Worm (Caenorhabditis elegans) whole organism, young adult: ENCODE results near the gene spat-1.

Experiments used
- D2030.7 ChIP-seq: fragments of 200-800 bp; sonication (Bioruptor generic); IDR thresholded peaks from 2 replicates; pipeline ENCODE4 v1.3.6; 2022; ENCODE audit warnings: missing genetic modification reagents, missing genetic modification characterization, missing compliant biosample characterization
- F10E7.11 ChIP-seq: sonication (generic microtip); optimal IDR thresholded peaks from 2 replicates; lab custom pipeline; 2017; ENCODE audit warnings: mild to moderate bottlenecking, missing genetic modification characterization, moderate library complexity, missing compliant biosample characterization
- F22D6.2 ChIP-seq: sonication (generic microtip); optimal IDR thresholded peaks from 2 replicates; lab custom pipeline; 2016; ENCODE audit warnings: mild to moderate bottlenecking, missing genetic modification characterization, missing compliant biosample characterization
- F23B12.7 ChIP-seq: sonication (generic microtip); optimal IDR thresholded peaks from 2 replicates; lab custom pipeline; 2017; ENCODE audit warnings: missing genetic modification characterization, mild to moderate bottlenecking, missing compliant biosample characterization, antibody characterized with exemption, moderate library complexity; ENCODE audit not compliant: insufficient read depth
- F33H1.4 ChIP-seq: fragments of 200-800 bp; sonication (Bioruptor generic); IDR thresholded peaks from 2 replicates; pipeline ENCODE4 v1.3.6; 2022; ENCODE audit warnings: missing genetic modification reagents, missing genetic modification characterization, missing compliant biosample characterization
- F37B4.10 ChIP-seq: fragments of 200-800 bp; sonication (Bioruptor generic); IDR thresholded peaks from 2 replicates; pipeline ENCODE4 v1.3.6; 2022; ENCODE audit warnings: missing genetic modification characterization, missing compliant biosample characterization
- F52B5.7 ChIP-seq: sonication (generic microtip); optimal IDR thresholded peaks from 2 replicates; lab custom pipeline; 2016; ENCODE audit warnings: mild to moderate bottlenecking, missing genetic modification characterization, missing compliant biosample characterization
- F57A8.1 ChIP-seq: fragments of 200-800 bp; sonication (Bioruptor generic); optimal IDR thresholded peaks from 2 replicates; lab custom pipeline; 2018; ENCODE audit warnings: mild to moderate bottlenecking, missing genetic modification characterization, moderate library complexity, missing compliant biosample characterization
- K12H6.12 ChIP-seq: fragments of 200-800 bp; sonication (Bioruptor generic); optimal IDR thresholded peaks from 2 replicates; lab custom pipeline; 2018; ENCODE audit warnings: mild to moderate bottlenecking, missing genetic modification characterization, missing compliant biosample characterization
- aptf-2 ChIP-seq: fragments of 200-800 bp; sonication (Bioruptor generic); conservative IDR thresholded peaks from 2 replicates; pipeline ENCODE4 v1.3.6; 2022; ENCODE audit warnings: missing genetic modification reagents, missing genetic modification characterization, missing compliant biosample characterization
- attf-3 ChIP-seq: fragments of 200-800 bp; sonication (Bioruptor generic); conservative IDR thresholded peaks from 2 replicates; pipeline ENCODE4 v1.3.6; 2022; ENCODE audit warnings: missing genetic modification reagents, missing genetic modification characterization, missing compliant biosample characterization
- cebp-1 ChIP-seq, 2 experiments: fragments of 200-800 bp in 1 of 2; sonication (Bioruptor generic) in 1 of 2; sonication (generic microtip) in 1 of 2; IDR thresholded peaks in 1 of 2; optimal IDR thresholded peaks in 1 of 2; 2 replicates each; pipeline versions ENCODE4 v1.3.6 to Lab custom; 2017 to 2022; ENCODE audit warnings: missing compliant biosample characterization in 2 of 2, missing genetic modification characterization in 2 of 2, mild to moderate bottlenecking in 1 of 2, missing genetic modification reagents in 1 of 2, moderate library complexity in 1 of 2
- ceh-91 ChIP-seq: fragments of 200-800 bp; sonication (Bioruptor generic); IDR thresholded peaks from 2 replicates; pipeline ENCODE4 v1.3.6; 2022; ENCODE audit warnings: missing genetic modification reagents, missing genetic modification characterization, missing compliant biosample characterization
- dox-1 ChIP-seq: fragments of 200-800 bp; sonication (Bioruptor generic); IDR thresholded peaks from 2 replicates; pipeline ENCODE4 v1.3.6; 2022; ENCODE audit warnings: missing genetic modification reagents, missing genetic modification characterization, missing compliant biosample characterization
- efl-1 ChIP-seq: fragments of 150-350 bp; optimal IDR thresholded peaks from 2 replicates; lab custom pipeline; 2014; ENCODE audit warnings: missing biosample characterization, missing genetic modification reagents, missing genetic modification characterization
- egrh-3 ChIP-seq: fragments of 200-800 bp; sonication (Bioruptor generic); IDR thresholded peaks from 2 replicates; pipeline ENCODE4 v1.3.6; 2022; ENCODE audit warnings: missing genetic modification reagents, missing genetic modification characterization, missing compliant biosample characterization
- gei-17 ChIP-seq: fragments of 200-800 bp; sonication (Bioruptor generic); optimal IDR thresholded peaks from 2 replicates; lab custom pipeline; 2018; ENCODE audit warnings: mild to moderate bottlenecking, missing genetic modification characterization, missing compliant biosample characterization
- hmg-1.2 ChIP-seq: fragments of 200-800 bp; sonication (Bioruptor generic); IDR thresholded peaks from 2 replicates; pipeline ENCODE4 v1.3.6; 2022; ENCODE audit warnings: missing genetic modification reagents, missing genetic modification characterization, missing compliant biosample characterization
- lsl-1 ChIP-seq: fragments of 200-800 bp; sonication (Bioruptor generic); optimal IDR thresholded peaks from 2 replicates; lab custom pipeline; 2018; ENCODE audit warnings: mild to moderate bottlenecking, missing genetic modification characterization, moderate library complexity, missing compliant biosample characterization
- madf-6 ChIP-seq: fragments of 200-800 bp; sonication (Bioruptor generic); IDR thresholded peaks from 2 replicates; pipeline ENCODE4 v1.3.6; 2022; ENCODE audit warnings: missing genetic modification reagents, missing genetic modification characterization, missing compliant biosample characterization
- madf-8 ChIP-seq: fragments of 200-800 bp; sonication (Bioruptor generic); conservative IDR thresholded peaks from 2 replicates; pipeline ENCODE4 v1.3.6; 2022; ENCODE audit warnings: missing genetic modification reagents, missing genetic modification characterization, missing compliant biosample characterization
- mcd-1 ChIP-seq: fragments of 200-800 bp; sonication (Bioruptor generic); IDR thresholded peaks from 2 replicates; pipeline ENCODE4 v1.3.6; 2022; ENCODE audit warnings: missing genetic modification reagents, missing genetic modification characterization, missing compliant biosample characterization
- mes-4 ChIP-seq: sonication (generic microtip); optimal IDR thresholded peaks from 2 replicates; lab custom pipeline; 2016; ENCODE audit warnings: missing genotype, missing genetic modification characterization, missing compliant biosample characterization
- nfya-1 ChIP-seq: sonication (generic microtip); optimal IDR thresholded peaks from 2 replicates; lab custom pipeline; 2017; ENCODE audit warnings: antibody characterized with exemption, missing compliant biosample characterization, missing genetic modification characterization, borderline replicate concordance; ENCODE audit not compliant: insufficient read depth
- nhr-80 ChIP-seq: sonication (generic microtip); optimal IDR thresholded peaks from 2 replicates; lab custom pipeline; 2016; ENCODE audit warnings: missing genetic modification characterization, missing compliant biosample characterization
- pha-4 ChIP-seq: fragments of 150-350 bp; sonication (generic microtip); optimal IDR thresholded peaks from 2 replicates; lab custom pipeline; 2014; ENCODE audit warnings: missing biosample characterization, missing genetic modification reagents, missing genetic modification characterization
- snpc-4 ChIP-seq, 5 experiments: fragments of 150-350 bp in 1 of 5; sonication (generic microtip) in 4 of 5; optimal IDR thresholded peaks; 2 replicates each; lab custom pipeline; 2014 to 2018; ENCODE audit warnings: missing genetic modification characterization in 5 of 5, missing biosample characterization in 3 of 5, antibody characterized with exemption in 2 of 5, mild to moderate bottlenecking in 2 of 5, missing compliant biosample characterization in 2 of 5, missing genotype in 2 of 5, moderate library complexity in 2 of 5, missing genetic modification reagents in 1 of 5
- somi-1 ChIP-seq: fragments of 200-800 bp; sonication (Bioruptor generic); optimal IDR thresholded peaks from 2 replicates; lab custom pipeline; 2018; ENCODE audit warnings: mild to moderate bottlenecking, missing genetic modification characterization, missing compliant biosample characterization
- tbp1 ChIP-seq: fragments of 200-800 bp; sonication (Bioruptor generic); optimal IDR thresholded peaks from 2 replicates; lab custom pipeline; 2018; ENCODE audit warnings: mild to moderate bottlenecking, missing genetic modification characterization, missing compliant biosample characterization
- unc-62 ChIP-seq: fragments of 150-350 bp; optimal IDR thresholded peaks from 2 replicates; lab custom pipeline; 2014; ENCODE audit warnings: missing biosample characterization, missing genetic modification reagents, missing genetic modification characterization
- xnd-1 ChIP-seq: sonication (generic microtip); optimal IDR thresholded peaks from 2 replicates; lab custom pipeline; 2016; ENCODE audit warnings: missing genotype, missing genetic modification reagents, missing genetic modification characterization, missing compliant biosample characterization
- zfh-2 ChIP-seq: fragments of 200-800 bp; sonication (Bioruptor generic); conservative IDR thresholded peaks from 2 replicates; pipeline ENCODE4 v1.3.6; 2022; ENCODE audit warnings: missing genetic modification reagents, missing genetic modification characterization, missing compliant biosample characterization
- ztf-25 ChIP-seq: fragments of 200-800 bp; sonication (Bioruptor generic); IDR thresholded peaks from 2 replicates; pipeline ENCODE4 v1.3.6; 2022; ENCODE audit warnings: missing genetic modification reagents, missing genetic modification characterization, missing compliant biosample characterization
- ztf-28 ChIP-seq: fragments of 200-800 bp; sonication (Bioruptor generic); IDR thresholded peaks from 2 replicates; pipeline ENCODE4 v1.3.6; 2022; ENCODE audit warnings: missing genetic modification reagents, missing genetic modification characterization, missing compliant biosample characterization
- ztf-3 ChIP-seq: fragments of 200-800 bp; sonication (Bioruptor generic); optimal IDR thresholded peaks from 2 replicates; lab custom pipeline; 2018; ENCODE audit warnings: mild to moderate bottlenecking, missing genetic modification characterization, missing compliant biosample characterization

Gene spat-1

DNA sequence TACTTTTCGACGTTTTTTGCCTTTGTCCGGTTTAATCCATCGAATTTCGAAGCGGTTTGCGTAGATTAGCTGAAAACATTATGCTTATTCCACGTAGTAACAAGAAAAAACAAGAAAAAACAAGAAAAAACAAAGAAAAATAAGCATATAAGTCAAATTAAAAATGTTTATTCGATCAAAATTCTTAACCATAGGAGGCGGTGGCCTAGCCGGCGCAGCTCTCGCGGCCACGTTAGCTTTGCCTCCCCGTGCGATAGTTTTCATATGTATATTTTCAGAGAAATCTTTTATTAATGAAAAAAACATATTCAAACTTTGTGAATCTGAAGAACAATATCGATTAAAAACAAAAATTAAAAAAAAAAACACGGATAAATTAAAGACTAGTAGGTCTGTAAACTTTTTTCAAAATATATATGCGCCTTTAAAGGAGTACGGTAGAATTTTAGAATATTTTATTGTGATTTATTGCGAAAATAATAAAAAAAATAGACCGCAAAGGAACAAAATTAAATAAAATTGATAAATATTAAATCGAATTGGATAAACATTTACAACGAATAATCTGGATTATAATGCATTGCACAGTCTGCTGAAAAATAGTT lies 35.3 kb downstream of the spat-1 start:
- peak; percentile 97 for TF ChIP-seq hmg-1.2 (GFP tag; lab: Robert Waterston, UW)
- peak; percentile 43; the same call in 1 of the 2 replicates for TF ChIP-seq D2030.7 (GFP tag; lab: Robert Waterston, UW)
- peak; percentile 53; the same call in 1 of the 2 replicates for TF ChIP-seq egrh-3
- TF ChIP-seq xnd-1, result peak; percentile 79
- TF ChIP-seq madf-6, result peak; percentile 70
- 0 out of 2 replicates have a peak, but pooled peaks have one; percentile 35 for TF ChIP-seq mcd-1 (GFP tag; lab: Robert Waterston, UW)
- peak; percentile 80 for TF ChIP-seq madf-8
- TF ChIP-seq ztf-28 (GFP tag; lab: Robert Waterston, UW), result 0 out of 2 replicates have a peak, but pooled peaks have one; percentile 36
- peak; percentile 70 for TF ChIP-seq dox-1 (GFP tag; lab: Robert Waterston, UW)
- peak; percentile 38; the same call in 1 of the 2 replicates for TF ChIP-seq F33H1.4 (GFP tag; lab: Robert Waterston, UW)
- peak; percentile 78 for TF ChIP-seq lsl-1 (GFP tag; lab: Kevin White, UChicago)
- peak; percentile 40; the same call in 1 of the 2 replicates for TF ChIP-seq ceh-91 (GFP tag; lab: Robert Waterston, UW)

DNA sequence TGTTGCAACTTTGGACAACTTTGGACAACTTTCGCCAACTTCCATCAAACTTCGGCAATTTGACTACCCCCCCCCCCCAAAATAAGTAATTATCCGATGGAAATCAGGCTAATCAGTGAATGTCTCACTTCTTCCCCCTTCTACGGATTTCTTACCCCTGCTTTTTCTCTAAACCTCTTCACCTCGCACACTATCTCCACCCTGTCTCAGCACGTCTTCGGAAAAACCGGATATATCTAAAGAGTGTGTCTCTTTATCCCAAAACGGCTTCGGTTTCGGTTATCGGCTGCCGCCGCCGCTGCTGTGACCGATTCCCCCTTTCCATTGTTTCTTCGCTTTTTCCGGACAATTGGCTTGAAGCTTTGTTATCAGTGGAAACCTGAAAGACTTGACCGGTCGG lies 39.3 kb downstream of the spat-1 start:
- TF ChIP-seq nfya-1 (tag; lab: Kevin White, UChicago) (no peak), hmg-1.2 (GFP tag; lab: Robert Waterston, UW) (peak; percentile 55)

DNA sequence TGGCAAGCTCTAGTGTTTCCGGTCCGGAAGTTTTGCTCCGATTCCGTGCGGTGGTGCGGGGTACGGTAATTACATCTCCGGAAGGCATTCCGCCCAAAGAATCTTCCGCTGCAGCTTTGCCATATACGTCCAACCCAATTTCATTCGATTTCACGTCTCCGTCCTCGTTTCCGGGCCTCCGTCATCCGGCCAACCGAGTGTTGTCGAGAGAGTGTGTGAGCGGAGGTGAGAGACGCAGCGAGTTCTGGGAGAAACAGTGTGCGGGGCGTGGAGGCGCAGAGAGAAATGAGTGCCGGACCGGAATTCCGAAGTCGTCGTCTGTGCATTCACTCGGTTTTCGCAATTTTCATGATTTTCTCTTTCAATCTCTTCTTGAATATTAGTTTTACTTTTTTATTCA lies 40.8 kb downstream of the spat-1 start:
- TF ChIP-seq gei-17, result no peak
- no peak for TF ChIP-seq aptf-2 (GFP tag; lab: Robert Waterston, UW)
- peak; percentile 58 for TF ChIP-seq egrh-3
- TF ChIP-seq zfh-2 (GFP tag; lab: Robert Waterston, UW), result peak; percentile 91
- peak; percentile 1 for TF ChIP-seq K12H6.12 (tag; lab: Kevin White, UChicago)
- TF ChIP-seq hmg-1.2 (GFP tag; lab: Robert Waterston, UW), result peak; percentile 98

DNA sequence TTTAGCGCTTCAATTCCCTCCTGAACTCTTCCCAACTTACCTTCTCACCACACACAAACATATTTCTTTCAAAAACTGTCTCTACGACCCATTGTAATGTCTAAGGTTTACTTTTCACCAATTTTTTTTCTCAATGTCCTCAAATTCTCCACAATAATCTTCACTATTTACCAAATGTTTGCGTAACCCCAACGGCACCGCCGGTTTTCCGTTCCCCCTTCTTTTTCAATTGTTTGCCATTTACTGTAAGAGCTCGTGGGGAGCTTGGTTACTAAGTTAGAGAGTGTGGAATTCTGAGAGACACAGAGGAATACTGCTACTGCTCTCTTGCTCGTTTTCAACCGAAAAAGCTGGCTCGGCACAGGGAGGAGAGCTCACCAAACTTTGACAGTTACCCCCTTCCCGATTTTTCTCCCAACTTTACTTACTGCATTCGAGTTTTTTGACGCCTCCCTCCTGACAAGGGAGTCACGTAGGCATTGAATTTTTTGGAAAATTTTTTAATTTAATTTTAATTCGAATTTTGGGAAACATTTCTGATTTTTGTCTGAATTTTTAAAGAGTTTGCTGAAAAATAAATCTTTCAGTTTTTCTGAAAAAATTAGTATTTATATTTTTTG lies 42.1 kb downstream of the spat-1 start:
- TF ChIP-seq nhr-80 (tag; lab: Kevin White, UChicago) (no peak), attf-3 (GFP tag; lab: Robert Waterston, UW) (no peak), F37B4.10 (GFP tag; lab: Robert Waterston, UW) (no peak), unc-62 (no peak), F52B5.7 (tag; lab: Kevin White, UChicago) (no peak)

DNA sequence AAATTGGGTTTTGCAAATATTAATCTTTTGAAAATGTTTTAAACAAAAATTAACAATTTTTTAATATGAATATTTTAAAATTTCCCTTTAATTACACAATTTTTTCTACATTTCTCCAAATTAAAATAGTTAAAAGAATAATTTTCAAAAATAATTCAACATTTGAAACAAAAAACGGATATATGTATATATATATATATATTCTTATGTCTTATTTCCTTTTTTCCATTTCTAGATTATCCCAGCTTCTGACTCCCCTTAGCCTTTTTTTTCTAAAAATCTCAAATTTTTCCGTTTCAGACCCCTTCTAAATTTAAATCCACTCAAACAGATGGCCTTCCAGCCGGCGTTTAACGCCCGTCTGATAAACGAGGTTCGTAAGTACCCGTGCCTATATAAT lies 44.8 kb downstream of the spat-1 start, which contains the start of gene madf-5:
Gene madf-5 (plus strand): TSS at position 301 of the 400 bp plus-strand sequence.
- TF ChIP-seq somi-1 (no peak), F22D6.2 (tag; lab: Kevin White, UChicago) (no peak), pha-4 (tag; lab: Kevin White, UChicago) (no peak), F57A8.1 (GFP tag; lab: Kevin White, UChicago) (no peak), snpc-4 (GFP tag; optimal IDR thresholded peaks at IDR 0.05; lab: Kevin White, UChicago) (no peak), snpc-4 (tag; optimal IDR thresholded peaks at IDR 0.05; lab: Kevin White, UChicago) (no peak), F10E7.11 (tag; lab: Kevin White, UChicago) (no peak), ztf-28 (GFP tag; lab: Robert Waterston, UW) (no peak), efl-1 (GFP tag; lab: Kevin White, UChicago) (no peak), tbp1 (no peak), cebp-1 (GFP tag; IDR thresholded peaks at IDR 0.05; lab: Robert Waterston, UW) (no peak), cebp-1 (tag; optimal IDR thresholded peaks at IDR 0.05; lab: Kevin White, UChicago) (no peak), K12H6.12 (tag; lab: Kevin White, UChicago) (no peak), ztf-25 (GFP tag; lab: Robert Waterston, UW) (no peak), ztf-3 (GFP tag; lab: Kevin White, UChicago) (no peak), mes-4 (no peak), F23B12.7 (no peak), hmg-1.2 (GFP tag; lab: Robert Waterston, UW) (no peak)
- TF ChIP-seq, all 124 proteins: peak for 0
